Worm (Caenorhabditis elegans): ENCODE results near the gene hum-8.

Gene hum-8

ce11 chrIV:388073-388472 is 52.3 kb downstream of the hum-8 start, which contains the start of gene ssna-1:
TSS of gene ssna-1 (plus strand) at chrIV:388084.
- TF ChIP-seq nfya-1 (tag; optimal IDR thresholded peaks at IDR 0.05; ENCODE audit: insufficient read depth) = no peak
- TF ChIP-seq lin-15B (tag; optimal IDR thresholded peaks at IDR 0.05) = no peak

DNA sequence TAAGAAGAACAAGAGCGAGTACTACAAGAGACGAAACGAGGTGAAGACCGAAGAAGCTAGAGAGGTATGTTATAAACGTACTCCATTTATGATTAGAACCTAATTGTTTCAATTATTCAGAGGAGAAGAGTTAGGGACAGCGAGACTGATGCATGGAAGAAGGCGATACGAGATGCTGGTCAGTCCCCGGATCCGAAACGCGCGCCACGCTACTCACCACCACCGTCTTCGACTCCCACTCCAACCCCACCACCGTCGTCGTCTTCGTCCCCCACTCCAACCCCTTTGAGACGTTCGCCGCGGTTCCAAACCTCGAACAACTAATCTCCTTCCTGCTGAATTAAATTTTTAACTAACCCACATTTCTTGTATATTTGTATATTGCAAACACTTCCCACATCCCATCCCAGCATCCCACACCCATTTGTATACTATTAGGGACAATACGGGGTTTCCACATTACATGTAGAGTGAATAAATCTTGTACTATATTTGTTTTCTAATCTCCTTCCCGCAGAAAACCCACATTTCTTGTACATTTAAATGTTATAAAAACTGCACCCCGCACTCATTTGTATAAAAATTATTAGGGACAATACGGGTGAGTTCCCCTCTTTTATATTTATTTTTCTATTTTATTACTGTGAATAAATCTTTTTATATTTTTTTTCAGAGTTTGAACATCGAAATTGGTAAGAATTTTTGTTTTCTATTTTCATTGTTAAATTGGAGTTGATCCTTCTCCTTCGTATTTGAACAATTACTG is 52.9 kb downstream of the hum-8 start:
- TF ChIP-seq hmg-11 (tag; optimal IDR thresholded peaks at IDR 0.05) = no peak
- no peak for TF ChIP-seq nhr-77 (tag; optimal IDR thresholded peaks at IDR 0.05)
- no peak for TF ChIP-seq lsy-12 (tag; optimal IDR thresholded peaks at IDR 0.05)
- no peak for TF ChIP-seq zag-1 (tag; optimal IDR thresholded peaks at IDR 0.05)
- TF ChIP-seq lin-15B (tag; optimal IDR thresholded peaks at IDR 0.05) = no peak
- TF ChIP-seq nhr-76 (tag; optimal IDR thresholded peaks at IDR 0.05) = no peak
- TF ChIP-seq jun-1 (tag; optimal IDR thresholded peaks at IDR 0.05) = no peak
- TF ChIP-seq mdl-1 (tag; optimal IDR thresholded peaks at IDR 0.05) = no peak
- no peak for TF ChIP-seq ztf-11 (tag; optimal IDR thresholded peaks at IDR 0.05)
- no peak for TF ChIP-seq nfya-1 (tag; optimal IDR thresholded peaks at IDR 0.05; ENCODE audit: insufficient read depth)
- no peak for TF ChIP-seq pha-4 (tag; optimal IDR thresholded peaks at IDR 0.05)
- no peak for TF ChIP-seq unc-39 (tag; optimal IDR thresholded peaks at IDR 0.05)

DNA sequence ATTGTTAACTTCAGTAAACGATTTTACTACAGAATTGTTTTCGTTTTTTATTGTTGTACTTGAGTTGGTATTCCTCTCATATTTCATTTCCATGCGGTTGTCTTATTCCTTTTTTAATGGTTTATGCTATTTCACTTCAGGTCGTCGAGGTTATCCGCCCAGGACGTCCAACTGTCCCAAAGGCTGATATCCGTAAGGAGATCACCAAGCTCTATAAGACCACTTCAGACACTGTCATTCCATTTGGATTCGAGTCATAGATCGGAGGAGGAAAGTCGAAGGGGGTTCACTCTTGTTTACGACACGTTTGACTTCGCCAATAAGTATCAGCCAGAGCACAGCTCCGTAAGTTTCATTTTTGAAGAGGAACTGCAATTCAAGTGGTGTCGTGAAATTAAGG is 53.8 kb downstream of the hum-8 start, which contains the start of gene T07A9.14:
T07A9.14 (plus strand) TSS at position 124 of the 400 bp plus-strand sequence.
- TF ChIP-seq nhr-43 (tag; optimal IDR thresholded peaks at IDR 0.05; ENCODE audit: poor library complexity, severe bottlenecking) (no peak), fkh-2 (tag; optimal IDR thresholded peaks at IDR 0.05) (no peak), ceh-82 (tag; optimal IDR thresholded peaks at IDR 0.05) (no peak)

DNA sequence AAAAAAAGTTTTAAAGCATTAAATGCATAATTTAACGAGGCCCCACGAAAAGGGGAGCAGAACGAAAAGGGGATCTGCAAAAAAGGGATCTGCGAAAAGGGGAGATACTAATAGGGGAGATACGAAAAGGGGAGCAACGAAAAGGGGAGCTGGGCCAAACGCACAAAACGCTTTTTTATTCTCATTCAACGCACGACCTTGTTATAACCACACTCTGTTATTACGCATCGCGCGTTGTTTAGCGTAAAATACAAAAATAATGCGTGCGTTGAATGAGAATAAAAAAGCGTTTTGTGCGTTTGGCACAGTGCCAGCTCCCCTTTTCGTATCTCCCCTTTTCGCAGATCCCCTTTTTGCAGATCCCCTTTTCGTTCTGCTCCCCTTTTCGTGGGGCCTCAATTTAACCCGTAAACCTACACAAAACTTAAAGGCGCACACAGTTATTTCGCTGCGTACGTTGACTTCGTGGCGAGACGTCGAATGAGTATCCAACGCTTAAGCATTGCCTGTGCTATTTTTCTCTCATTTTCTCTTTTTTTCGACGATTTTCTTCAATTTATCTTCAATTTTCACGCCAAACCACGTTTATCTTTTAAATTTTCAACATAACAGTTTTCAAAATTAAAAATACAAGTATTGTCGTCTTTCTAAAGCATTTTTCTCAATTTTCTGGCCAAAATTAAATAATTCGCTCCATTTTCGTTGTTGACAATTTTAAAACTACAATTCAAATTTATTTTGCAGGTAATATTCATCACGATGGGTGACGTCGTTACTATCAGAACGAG is 55.0 kb downstream of the hum-8 start, which contains the start of gene rps-24:
rps-24 (plus strand) TSS at position 738 of the 788 bp plus-strand sequence.
- peak; percentile 78 for TF ChIP-seq jun-1 (tag; optimal IDR thresholded peaks at IDR 0.05)
- TF ChIP-seq hmg-11 (tag; optimal IDR thresholded peaks at IDR 0.05) = peak; percentile 78
- TF ChIP-seq fkh-10 (GFP tag; optimal IDR thresholded peaks at IDR 0.05) = peak; percentile 61
- TF ChIP-seq R02D3.7 (tag; optimal IDR thresholded peaks at IDR 0.05) = peak; percentile 98
- TF ChIP-seq tbx-2 (tag; optimal IDR thresholded peaks at IDR 0.05) = peak; percentile 70
- peak; percentile 68 for TF ChIP-seq elt-2 (tag; optimal IDR thresholded peaks at IDR 0.05)
- TF ChIP-seq lin-15B (tag; optimal IDR thresholded peaks at IDR 0.05) = peak; percentile 90
- peak; percentile 33 for TF ChIP-seq nhr-11 (tag; optimal IDR thresholded peaks at IDR 0.05)
- TF ChIP-seq nfya-1 (tag; optimal IDR thresholded peaks at IDR 0.05; ENCODE audit: insufficient read depth) = peak; percentile 90
- peak in 1 of 3 experiments; percentile 2 for TF ChIP-seq elt-3 (tag; optimal IDR thresholded peaks at IDR 0.05)
- peak; percentile 71 for TF ChIP-seq snpc-4 (tag; optimal IDR thresholded peaks at IDR 0.05)
- TF ChIP-seq egl-5 (tag; optimal IDR thresholded peaks at IDR 0.05) = peak; percentile 76
- peak; percentile 57 for TF ChIP-seq ceh-82 (tag; optimal IDR thresholded peaks at IDR 0.05)
- TF ChIP-seq egl-27 (tag; optimal IDR thresholded peaks at IDR 0.05) = peak; percentile 32
- peak; percentile 82 for TF ChIP-seq nhr-43 (tag; optimal IDR thresholded peaks at IDR 0.05; ENCODE audit: poor library complexity, severe bottlenecking)
- peak; percentile 9 for TF ChIP-seq elt-1 (tag; optimal IDR thresholded peaks at IDR 0.05)
- TF ChIP-seq ceh-28 (tag; optimal IDR thresholded peaks at IDR 0.05) = peak; percentile 63
- TF ChIP-seq ceh-16 (tag; optimal IDR thresholded peaks at IDR 0.05) = peak; percentile 41
- TF ChIP-seq nhr-23 (tag; optimal IDR thresholded peaks at IDR 0.05) = peak; percentile 94
- peak; percentile 58 for TF ChIP-seq nhr-77 (tag; optimal IDR thresholded peaks at IDR 0.05)
- TF ChIP-seq nhr-25 (tag; optimal IDR thresholded peaks at IDR 0.05) = peak; percentile 95
- TF ChIP-seq lin-39 (tag; optimal IDR thresholded peaks at IDR 0.05) = peak; percentile 93
- peak; percentile 66 for TF ChIP-seq skn-1 (tag; optimal IDR thresholded peaks at IDR 0.05)
- peak; percentile 94 for TF ChIP-seq pha-4 (tag; optimal IDR thresholded peaks at IDR 0.05)
- TF ChIP-seq lsy-12 (tag; optimal IDR thresholded peaks at IDR 0.05) = peak; percentile 89
- TF ChIP-seq pqm-1 (tag; optimal IDR thresholded peaks at IDR 0.05) = peak; percentile 29
